Fruit fly (Drosophila melanogaster): ENCODE data around the gene tap.
A peak's percentile ranks its signal among the peaks of the same experiment; 100 is the strongest.

The tap gene

DNA sequence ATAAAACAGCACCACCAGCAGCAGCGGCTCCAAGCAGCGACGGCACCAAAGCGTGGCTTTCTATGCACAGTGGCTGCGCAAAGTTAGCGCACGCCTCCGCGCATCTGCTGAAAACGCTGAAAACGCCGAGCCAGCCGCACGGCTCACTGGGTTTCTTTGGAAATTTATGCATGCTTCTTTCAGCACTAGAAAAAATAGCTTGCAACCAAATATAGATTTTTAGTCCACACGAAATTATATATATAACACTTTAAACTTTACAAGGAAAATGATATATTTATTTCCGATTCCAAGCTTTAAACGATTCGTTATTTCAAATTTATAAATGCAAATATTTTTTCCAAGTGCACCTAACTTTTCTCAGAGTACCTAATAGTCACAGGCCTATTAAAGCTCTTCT is 45.2 kb downstream of the tap start (continued):
- TF ChIP-seq CG2875 (GFP tag; optimal IDR thresholded peaks at IDR 0.05) (no peak), H2.0 (GFP tag; IDR thresholded peaks at IDR 0.05) (peak; percentile 42; the same call in 1 of the 2 replicates), CG12236 (GFP tag; optimal IDR thresholded peaks at IDR 0.05) (no peak), nerfin-2 (GFP tag; IDR thresholded peaks at IDR 0.05; ENCODE audit: partially characterized antibody) (no peak), CG4707 (GFP tag; optimal IDR thresholded peaks at IDR 0.05) (peak; percentile 7), CG34224 (GFP tag; IDR thresholded peaks at IDR 0.05; ENCODE audit: partially characterized antibody) (no peak), BEAF-32 (GFP tag; optimal IDR thresholded peaks at IDR 0.05) (no peak), maf-S (GFP tag; optimal IDR thresholded peaks at IDR 0.05) (no peak), CG5953 (GFP tag; IDR thresholded peaks at IDR 0.05) (no peak), CG16779 (GFP tag; IDR thresholded peaks at IDR 0.05) (0 out of 2 replicates have a peak, but pooled peaks have one; percentile 39), MTF-1 (GFP tag; optimal IDR thresholded peaks at IDR 0.05; ENCODE audit: borderline replicate concordance) (no peak), Sox102F (GFP tag; optimal IDR thresholded peaks at IDR 0.05) (peak; percentile 58), CG11456 (GFP tag; IDR thresholded peaks at IDR 0.05) (0 out of 3 replicates have a peak, but pooled peaks have one; percentile 19), D19B (GFP tag; optimal IDR thresholded peaks at IDR 0.05) (no peak), HLH3B (GFP tag; IDR thresholded peaks at IDR 0.05) (peak; percentile 51), CG2120 (GFP tag; optimal IDR thresholded peaks at IDR 0.05) (peak; percentile 33), HHEX (GFP tag; optimal IDR thresholded peaks at IDR 0.05) (peak; percentile 28), NK7.1 (GFP tag; optimal IDR thresholded peaks at IDR 0.05) (no peak), ara (GFP tag; IDR thresholded peaks at IDR 0.05) (no peak), CG34376 (GFP tag; optimal IDR thresholded peaks at IDR 0.05) (no peak), Sry-β (GFP tag; optimal IDR thresholded peaks at IDR 0.05) (no peak), fd102C (GFP tag; optimal IDR thresholded peaks at IDR 0.05) (no peak), CG14965 (GFP tag; optimal IDR thresholded peaks at IDR 0.05; ENCODE audit: borderline replicate concordance) (no peak), phol (tag; optimal IDR thresholded peaks at IDR 0.05) (peak; percentile 54), Trl (optimal IDR thresholded peaks at IDR 0.05) (no peak), Trl (GFP tag; optimal IDR thresholded peaks at IDR 0.05) (no peak), CG5180 (GFP tag; optimal IDR thresholded peaks at IDR 0.05) (no peak), CG3281 (GFP tag; optimal IDR thresholded peaks at IDR 0.05) (peak; percentile 14), CG7963 (GFP tag; IDR thresholded peaks at IDR 0.05; ENCODE audit: partially characterized antibody) (no peak), gsb-n (tag; optimal IDR thresholded peaks at IDR 0.05) (peak; percentile 37), Neu2 (GFP tag; optimal IDR thresholded peaks at IDR 0.05; ENCODE audit: borderline replicate concordance) (no peak), pnt (GFP tag; optimal IDR thresholded peaks at IDR 0.05) (no peak), CG2202 (tag; optimal IDR thresholded peaks at IDR 0.05) (peak; percentile 27)

DNA sequence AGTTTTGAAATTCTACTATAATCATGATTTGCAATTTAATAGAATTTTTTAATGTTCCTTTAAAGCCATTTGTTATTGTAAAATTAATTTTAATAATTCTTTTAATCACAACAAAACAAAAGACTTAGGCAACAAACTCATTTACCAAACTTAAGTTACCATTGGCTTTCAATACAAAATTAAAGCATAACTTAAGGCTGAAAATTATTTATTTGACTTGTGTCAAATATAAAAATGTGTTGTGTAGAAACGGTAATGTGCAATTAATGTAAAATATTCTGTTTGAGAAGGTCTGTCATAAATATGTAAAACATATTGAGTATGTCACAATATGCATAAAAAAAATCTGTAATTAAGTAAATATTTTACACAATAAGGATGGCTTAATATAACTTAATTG is 47.6 kb downstream of the tap start:
- TF ChIP-seq sens (GFP tag): peak; percentile 52
- peak; percentile 40; the same call in 2 of the 3 replicates for TF ChIP-seq knrl (GFP tag; IDR thresholded peaks at IDR 0.05; ENCODE audit: partially characterized antibody)
- no peak for TF ChIP-seq C15 (GFP tag; IDR thresholded peaks at IDR 0.05)
- TF ChIP-seq stwl (tag; optimal IDR thresholded peaks at IDR 0.05): peak; percentile 63
- peak; percentile 18 for TF ChIP-seq trem (tag; optimal IDR thresholded peaks at IDR 0.05)
- peak; percentile 54; the same call in 1 of the 3 replicates for TF ChIP-seq CG2199 (GFP tag; IDR thresholded peaks at IDR 0.05)
- TF ChIP-seq CG15073 (GFP tag; optimal IDR thresholded peaks at IDR 0.05): no peak
- peak; percentile 7 for TF ChIP-seq abd-A (tag; optimal IDR thresholded peaks at IDR 0.05)
- TF ChIP-seq amos (GFP tag; IDR thresholded peaks at IDR 0.05; ENCODE audit: partially characterized antibody): peak; percentile 59
- TF ChIP-seq CG2120 (GFP tag; optimal IDR thresholded peaks at IDR 0.05): no peak
- no peak for TF ChIP-seq Dip3 (GFP tag; optimal IDR thresholded peaks at IDR 0.05)
- TF ChIP-seq chinmo (GFP tag; IDR thresholded peaks at IDR 0.05; ENCODE audit: partially characterized antibody): no peak
- peak; percentile 3 for TF ChIP-seq CoRest (tag; optimal IDR thresholded peaks at IDR 0.05)
- TF ChIP-seq CTCF (GFP tag; optimal IDR thresholded peaks at IDR 0.05): peak; percentile 76
- no peak for TF ChIP-seq run (tag; optimal IDR thresholded peaks at IDR 0.05)
- TF ChIP-seq CG11247 (GFP tag; IDR thresholded peaks at IDR 0.05): peak; percentile 79
- TF ChIP-seq Bgb (GFP tag; IDR thresholded peaks at IDR 0.05; ENCODE audit: partially characterized antibody): peak; percentile 37; the same call in 1 of the 2 replicates
- peak; percentile 61; the same call in 1 of the 2 replicates for TF ChIP-seq vvl (GFP tag; IDR thresholded peaks at IDR 0.05)
